Worm (Caenorhabditis elegans) whole organism, L1 larva: Measurements from ENCODE around the gene K02E11.4.

Source experiments
- dpl-1 ChIP-seq, 3 experiments: fragments of 150-350 bp in 2 of 3; sonication (generic microtip) in 1 of 3; optimal IDR thresholded peaks; 2 replicates each; lab custom pipeline; 2014 to 2017; ENCODE audit warnings: missing biosample characterization in 3 of 3, missing genetic modification characterization in 3 of 3, missing genetic modification reagents in 3 of 3
- fkh-10 ChIP-seq: sonication (generic microtip); optimal IDR thresholded peaks from 2 replicates; lab custom pipeline; 2017; ENCODE audit warnings: missing biosample characterization, missing genetic modification reagents, missing genetic modification characterization
- nhr-237 ChIP-seq: fragments of 150-350 bp; optimal IDR thresholded peaks from 2 replicates; lab custom pipeline; 2014; ENCODE audit warnings: missing biosample characterization, missing genetic modification characterization
- nhr-76 ChIP-seq: sonication (generic microtip); optimal IDR thresholded peaks from 2 replicates; lab custom pipeline; 2017; ENCODE audit warnings: missing biosample characterization, missing genetic modification characterization

- TF ChIP-seq fkh-10: no peak
- TF ChIP-seq nhr-76 (tag; lab: Kevin White, UChicago): no peak
- no peak for TF ChIP-seq nhr-237
- no peak for TF ChIP-seq dpl-1 (GFP tag; optimal IDR thresholded peaks at IDR 0.05; lab: Kevin White, UChicago)
Measured at ce11 chrV:14254221-14254620, 6.3 kb upstream of the K02E11.4 start, which contains the start of gene K02E11.7.
